Worm (Caenorhabditis elegans): ENCODE measurements around the gene ugt-58.

ugt-58 gene

DNA sequence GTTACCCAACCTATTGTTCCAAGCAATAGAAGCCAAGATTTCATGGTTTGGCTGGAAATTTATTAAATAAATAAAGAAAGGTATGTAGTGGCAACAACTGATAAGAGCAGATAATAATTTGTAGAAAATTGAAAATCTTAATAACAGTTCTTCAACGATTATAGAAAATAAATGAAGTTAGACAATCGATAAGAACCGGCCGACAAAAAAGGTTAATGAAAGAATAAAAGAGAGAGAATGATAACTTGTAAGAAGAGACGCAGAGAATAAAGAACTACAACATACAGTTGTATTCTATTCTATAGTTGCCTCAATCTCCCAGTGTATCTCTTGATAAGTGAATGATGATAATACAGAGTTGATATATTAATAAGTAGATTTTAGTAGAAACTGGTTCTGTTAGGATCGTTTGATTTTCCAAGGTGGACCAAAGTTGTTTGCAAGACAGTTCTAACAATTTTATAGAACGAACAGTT is at the start of gene ugt-58:
Gene ugt-58, minus strand, starts transcription at position 51 of the 476 bp plus-strand sequence.
- TF ChIP-seq nhr-10 (tag; optimal IDR thresholded peaks at IDR 0.05) = peak; percentile 8
- TF ChIP-seq hlh-11 (tag; optimal IDR thresholded peaks at IDR 0.05) = peak; percentile 35
- peak; percentile 43 for TF ChIP-seq cey-2 (tag; optimal IDR thresholded peaks at IDR 0.05; ENCODE audit: borderline replicate concordance, insufficient read depth)
- TF ChIP-seq lin-1 (GFP tag; IDR thresholded peaks at IDR 0.05) = no peak
- no peak for TF ChIP-seq daf-16 (GFP tag; optimal IDR thresholded peaks at IDR 0.05)
- peak; percentile 60 for TF ChIP-seq daf-16 (tag; optimal IDR thresholded peaks at IDR 0.05)
- TF ChIP-seq nhr-28 (tag; optimal IDR thresholded peaks at IDR 0.05) = peak; percentile 100
- no peak for TF ChIP-seq gei-8 (GFP tag; optimal IDR thresholded peaks at IDR 0.05)
- peak; percentile 66 for TF ChIP-seq dve-1 (tag; optimal IDR thresholded peaks at IDR 0.05; ENCODE audit: insufficient read depth)

DNA sequence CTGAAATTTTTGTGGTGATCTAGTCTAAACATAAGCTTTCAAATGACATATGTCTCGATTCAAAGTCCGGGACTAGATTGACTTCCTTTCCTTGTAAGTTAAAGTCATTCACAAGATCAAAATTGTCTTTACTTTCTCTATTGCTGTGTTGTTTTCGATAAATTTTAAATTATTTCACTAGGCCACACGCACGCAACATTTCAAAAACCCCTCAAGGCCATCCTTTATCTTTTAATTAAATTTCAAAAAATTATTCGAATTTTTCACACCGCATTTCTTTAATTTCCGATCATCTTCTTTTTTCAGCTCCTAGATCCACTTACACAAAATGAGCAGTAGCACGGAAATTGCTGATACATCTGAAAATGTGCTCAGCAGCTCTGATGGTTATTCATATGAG is 49.7 kb upstream of the ugt-58 start, which contains the start of gene ZK1307.7:
Gene ZK1307.7, plus strand, starts transcription at position 301 of the 400 bp plus-strand sequence.
- TF ChIP-seq ama-1 (optimal IDR thresholded peaks at IDR 0.05) (no peak), lin-15B (tag; optimal IDR thresholded peaks at IDR 0.05) (no peak), mep-1 (tag; optimal IDR thresholded peaks at IDR 0.05) (no peak), F37D6.2 (tag; optimal IDR thresholded peaks at IDR 0.05) (no peak), F10B5.3 (tag; optimal IDR thresholded peaks at IDR 0.05) (no peak), tag-97 (GFP tag; IDR thresholded peaks at IDR 0.05) (no peak), nhr-6 (tag; optimal IDR thresholded peaks at IDR 0.05) (no peak), nhr-111 (GFP tag; optimal IDR thresholded peaks at IDR 0.05) (no peak), cey-2 (tag; optimal IDR thresholded peaks at IDR 0.05; ENCODE audit: borderline replicate concordance, insufficient read depth) (no peak), lin-29 (GFP tag; IDR thresholded peaks at IDR 0.05) (no peak), F26F4.8 (GFP tag; conservative IDR thresholded peaks at IDR 0.05) (no peak), hmg-1.1 (GFP tag; IDR thresholded peaks at IDR 0.05) (no peak)

DNA sequence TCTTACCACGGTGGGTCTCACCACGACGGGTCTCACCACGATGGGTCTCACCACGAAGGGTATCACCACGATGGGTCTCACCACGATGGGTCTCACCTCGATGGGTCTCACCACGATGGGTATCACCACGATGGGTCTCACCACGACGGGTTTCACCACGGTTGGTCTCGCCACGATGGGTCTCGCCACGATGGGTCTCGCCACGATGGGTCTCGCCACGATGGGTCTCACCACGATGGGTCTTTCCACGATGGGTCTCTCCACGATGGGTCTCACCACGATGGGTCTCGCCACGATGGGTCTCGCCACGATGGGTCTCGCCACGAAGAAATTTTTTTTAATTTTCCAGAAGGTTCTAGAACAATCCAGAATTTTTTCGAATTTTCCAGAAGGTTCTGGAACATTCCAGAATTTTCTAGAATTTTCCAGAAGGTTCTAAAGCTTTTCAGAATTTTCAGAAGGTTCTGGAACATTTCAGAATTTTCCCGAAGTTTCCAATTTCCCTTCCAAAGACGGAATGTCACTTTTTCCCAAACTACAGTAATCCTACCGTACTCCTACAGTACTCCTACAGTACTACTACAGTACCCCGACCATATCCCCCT is 47.5 kb upstream of the ugt-58 start:
- TF ChIP-seq egl-43 (GFP tag; IDR thresholded peaks at IDR 0.05) (peak; percentile 52; the same call in 1 of the 2 replicates), set-16 (GFP tag; IDR thresholded peaks at IDR 0.05) (peak; percentile 80)

DNA sequence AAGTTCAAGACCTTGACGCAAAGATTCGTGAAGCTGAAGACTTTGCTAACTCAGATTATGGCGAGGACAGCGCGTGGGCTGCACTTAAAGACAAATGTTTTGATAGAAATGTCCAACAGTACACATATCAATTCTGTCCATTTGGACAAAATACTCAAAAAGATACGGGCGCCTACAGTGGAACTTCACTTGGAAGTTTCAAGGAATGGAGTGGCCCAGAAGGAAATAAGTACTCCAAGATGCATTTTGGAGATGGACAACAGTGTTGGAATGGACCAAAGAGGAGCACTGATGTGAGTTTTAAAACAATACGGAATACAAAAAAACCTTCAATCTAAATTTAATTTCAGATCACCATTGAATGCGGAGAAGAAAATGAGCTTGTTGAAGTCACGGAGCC is 39.3 kb upstream of the ugt-58 start:
- TF ChIP-seq zag-1 (tag; optimal IDR thresholded peaks at IDR 0.05) (no peak), ctbp-1 (GFP tag; IDR thresholded peaks at IDR 0.05) (no peak), unc-62 (GFP tag; optimal IDR thresholded peaks at IDR 0.05 in 1 of 2) (peak in 1 of 2 experiments; percentile 94), unc-62 (tag; optimal IDR thresholded peaks at IDR 0.05) (no peak), hlh-11 (tag; optimal IDR thresholded peaks at IDR 0.05) (no peak), skn-1 (tag; optimal IDR thresholded peaks at IDR 0.05) (no peak), zfp-3 (GFP tag; conservative IDR thresholded peaks at IDR 0.05) (no peak), hif-1 (tag; optimal IDR thresholded peaks at IDR 0.05) (no peak), R02D3.7 (tag; optimal IDR thresholded peaks at IDR 0.05) (no peak)

DNA sequence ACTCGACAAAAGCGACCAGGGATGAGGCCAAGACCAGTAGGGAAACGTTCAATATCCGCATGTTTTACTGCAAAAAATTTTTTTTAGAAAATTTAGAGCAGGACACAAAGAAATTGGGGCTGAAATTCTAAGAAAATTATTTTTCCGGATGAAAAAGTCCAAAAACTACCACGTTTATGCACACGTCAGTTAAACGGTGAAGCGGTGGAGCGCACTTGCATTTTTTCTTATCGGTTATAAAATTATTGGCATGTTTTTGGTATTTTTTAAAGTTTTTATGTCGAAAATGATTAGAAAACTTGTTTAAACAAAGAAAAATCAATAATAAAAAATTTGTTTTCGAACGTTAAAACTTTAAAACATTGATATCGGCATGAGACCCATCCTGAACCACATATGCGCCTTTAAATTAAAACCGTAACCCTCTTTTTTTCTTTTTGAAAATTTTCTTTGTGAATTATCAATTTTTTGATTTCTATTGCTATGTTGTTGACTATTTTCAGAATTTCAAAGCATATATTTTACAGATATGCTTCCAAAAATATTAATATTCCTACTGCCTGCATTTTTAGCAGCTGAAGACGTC is 37.6 kb upstream of the ugt-58 start, which contains the start of the genes dnj-20 and ZK1307.8:
Gene dnj-20, minus strand, starts transcription at position 67 of the 586 bp plus-strand sequence.
Gene ZK1307.8, plus strand, starts transcription at position 504 of the 586 bp plus-strand sequence.
- TF ChIP-seq mxl-3 (GFP tag; optimal IDR thresholded peaks at IDR 0.05) = peak; percentile 5
- TF ChIP-seq ces-1 (GFP tag; optimal IDR thresholded peaks at IDR 0.05) = no peak
- no peak for TF ChIP-seq mdl-1 (tag; optimal IDR thresholded peaks at IDR 0.05)
- no peak for TF ChIP-seq zip-11 (GFP tag; IDR thresholded peaks at IDR 0.05)
- TF ChIP-seq D1046.2 (GFP tag; IDR thresholded peaks at IDR 0.05) = no peak
- no peak for TF ChIP-seq Y5F2A.4 (GFP tag; optimal IDR thresholded peaks at IDR 0.05)
- TF ChIP-seq dpl-1 (GFP tag; optimal IDR thresholded peaks at IDR 0.05) = peak; percentile 22
- TF ChIP-seq mxl-2 (GFP tag; conservative IDR thresholded peaks at IDR 0.05) = no peak
- peak; percentile 73 for TF ChIP-seq lin-38 (GFP tag; IDR thresholded peaks at IDR 0.05)
- peak; percentile 24 for TF ChIP-seq mep-1 (tag; optimal IDR thresholded peaks at IDR 0.05)
- TF ChIP-seq snpc-4 (tag; optimal IDR thresholded peaks at IDR 0.05) = no peak
- TF ChIP-seq duxl-1 (tag; optimal IDR thresholded peaks at IDR 0.05; ENCODE audit: poor library complexity) = no peak
- TF ChIP-seq hlh-30 (tag; optimal IDR thresholded peaks at IDR 0.05; ENCODE audit: insufficient read depth) = peak; percentile 1
- no peak for TF ChIP-seq zag-1 (tag; optimal IDR thresholded peaks at IDR 0.05)
- no peak for TF ChIP-seq daf-12 (tag; optimal IDR thresholded peaks at IDR 0.05)
- TF ChIP-seq pqm-1 (tag; optimal IDR thresholded peaks at IDR 0.05) = peak; percentile 25
- TF ChIP-seq gei-8 (GFP tag; optimal IDR thresholded peaks at IDR 0.05) = no peak

All from whole organism, L4 larva.